Worm (Caenorhabditis elegans): Measurements from ENCODE around the gene C06A6.4.

ce11 chrIV:7778865-7779264, 50.2 kb downstream of the C06A6.4 start, which contains the start of gene rpap-3:
- TF ChIP-seq ztf-22 (GFP tag; optimal IDR thresholded peaks at IDR 0.05) (no peak), nfyb-1 (GFP tag; IDR thresholded peaks at IDR 0.05) (no peak), nhr-90 (tag; optimal IDR thresholded peaks at IDR 0.05) (no peak), unc-62 (GFP tag; optimal IDR thresholded peaks at IDR 0.05) (no peak), nfya-1 (tag; optimal IDR thresholded peaks at IDR 0.05; ENCODE audit: borderline replicate concordance, insufficient read depth) (no peak), ztf-18 (tag; optimal IDR thresholded peaks at IDR 0.05) (no peak), snpc-1.3 (tag; optimal IDR thresholded peaks at IDR 0.05; ENCODE audit: insufficient read depth) (no peak), let-607 (tag; optimal IDR thresholded peaks at IDR 0.05) (no peak)
